Worm (Caenorhabditis elegans) whole organism, young adult: Measurements from ENCODE around the gene sid-3.

Experiments
- D2030.7 ChIP-seq: fragments of 200-800 bp; sonication (Bioruptor generic); IDR thresholded peaks from 2 replicates; pipeline ENCODE4 v1.3.6; 2022; ENCODE audit warnings: missing genetic modification reagents, missing genetic modification characterization, missing compliant biosample characterization
- F22D6.2 ChIP-seq: sonication (generic microtip); optimal IDR thresholded peaks from 2 replicates; lab custom pipeline; 2016; ENCODE audit warnings: mild to moderate bottlenecking, missing genetic modification characterization, missing compliant biosample characterization
- F33H1.4 ChIP-seq: fragments of 200-800 bp; sonication (Bioruptor generic); IDR thresholded peaks from 2 replicates; pipeline ENCODE4 v1.3.6; 2022; ENCODE audit warnings: missing genetic modification reagents, missing genetic modification characterization, missing compliant biosample characterization
- F49E8.2 ChIP-seq: sonication (generic microtip); optimal IDR thresholded peaks from 3 replicates; lab custom pipeline; 2017; ENCODE audit warnings: missing genetic modification characterization, mild to moderate bottlenecking, missing compliant biosample characterization, antibody characterized with exemption, moderate library complexity; ENCODE audit not compliant: insufficient read depth
- Y56A3A.18 ChIP-seq: fragments of 200-800 bp; sonication (Bioruptor generic); IDR thresholded peaks from 2 replicates; pipeline ENCODE4 v1.3.6; 2022; ENCODE audit warnings: missing genetic modification reagents, missing genetic modification characterization, missing compliant biosample characterization
- Y67H2A.10 ChIP-seq: fragments of 200-800 bp; sonication (Bioruptor generic); conservative IDR thresholded peaks from 2 replicates; pipeline ENCODE4 v1.3.6; 2022; ENCODE audit warnings: missing genetic modification reagents, missing genetic modification characterization, missing compliant biosample characterization
- aptf-2 ChIP-seq: fragments of 200-800 bp; sonication (Bioruptor generic); conservative IDR thresholded peaks from 2 replicates; pipeline ENCODE4 v1.3.6; 2022; ENCODE audit warnings: missing genetic modification reagents, missing genetic modification characterization, missing compliant biosample characterization
- attf-3 ChIP-seq: fragments of 200-800 bp; sonication (Bioruptor generic); conservative IDR thresholded peaks from 2 replicates; pipeline ENCODE4 v1.3.6; 2022; ENCODE audit warnings: missing genetic modification reagents, missing genetic modification characterization, missing compliant biosample characterization
- attf-6 ChIP-seq: fragments of 200-800 bp; sonication (Bioruptor generic); IDR thresholded peaks from 2 replicates; pipeline ENCODE4 v1.3.6; 2022; ENCODE audit warnings: missing genetic modification reagents, missing genetic modification characterization, missing compliant biosample characterization
- bed-1 ChIP-seq: fragments of 200-800 bp; sonication (Bioruptor generic); IDR thresholded peaks from 2 replicates; pipeline ENCODE4 v1.3.6; 2022; ENCODE audit warnings: missing genetic modification reagents, missing genetic modification characterization, missing compliant biosample characterization
- ceh-27 ChIP-seq: fragments of 200-800 bp; sonication (Bioruptor generic); optimal IDR thresholded peaks from 2 replicates; lab custom pipeline; 2018; ENCODE audit warnings: mild to moderate bottlenecking, missing genetic modification characterization, moderate library complexity, missing compliant biosample characterization
- ceh-58 ChIP-seq: fragments of 200-800 bp; sonication (Bioruptor generic); IDR thresholded peaks from 2 replicates; pipeline ENCODE4 v1.3.6; 2022; ENCODE audit warnings: missing genetic modification characterization, missing compliant biosample characterization
- ceh-79 ChIP-seq: sonication (generic microtip); optimal IDR thresholded peaks from 2 replicates; lab custom pipeline; 2017; ENCODE audit warnings: mild to moderate bottlenecking, missing genetic modification characterization, missing compliant biosample characterization
- chd-7 ChIP-seq: sonication (generic microtip); optimal IDR thresholded peaks from 2 replicates; lab custom pipeline; 2016; ENCODE audit warnings: mild to moderate bottlenecking, missing genetic modification characterization, moderate library complexity, missing compliant biosample characterization
- die-1 ChIP-seq: sonication (generic microtip); optimal IDR thresholded peaks from 2 replicates; lab custom pipeline; 2016; ENCODE audit warnings: missing genotype, mild to moderate bottlenecking, missing genetic modification characterization, missing compliant biosample characterization
- dpff-1 ChIP-seq: sonication (generic microtip); optimal IDR thresholded peaks from 2 replicates; lab custom pipeline; 2017; ENCODE audit warnings: mild to moderate bottlenecking, missing genetic modification characterization, missing compliant biosample characterization
- dpl-1 ChIP-seq: fragments of 150-350 bp; optimal IDR thresholded peaks from 2 replicates; lab custom pipeline; 2014; ENCODE audit warnings: missing biosample characterization, missing genetic modification reagents, missing genetic modification characterization
- fkh-3 ChIP-seq: sonication (generic microtip); optimal IDR thresholded peaks from 2 replicates; lab custom pipeline; 2016; ENCODE audit warnings: mild to moderate bottlenecking, missing genetic modification characterization, missing compliant biosample characterization
- gei-17 ChIP-seq: fragments of 200-800 bp; sonication (Bioruptor generic); optimal IDR thresholded peaks from 2 replicates; lab custom pipeline; 2018; ENCODE audit warnings: mild to moderate bottlenecking, missing genetic modification characterization, missing compliant biosample characterization
- hlh-12 ChIP-seq: sonication (generic microtip); optimal IDR thresholded peaks from 2 replicates; lab custom pipeline; 2016; ENCODE audit warnings: missing genetic modification characterization, missing compliant biosample characterization
- hmg-20 ChIP-seq: fragments of 200-800 bp; sonication (Bioruptor generic); IDR thresholded peaks from 2 replicates; pipeline ENCODE4 v1.3.6; 2022; ENCODE audit warnings: missing genetic modification reagents, missing genetic modification characterization, missing compliant biosample characterization
- hrde-1 ChIP-seq: sonication (generic microtip); optimal IDR thresholded peaks from 2 replicates; lab custom pipeline; 2016; ENCODE audit warnings: missing genetic modification characterization, mild to moderate bottlenecking, missing compliant biosample characterization, moderate library complexity, missing genotype, missing genetic modification reagents, borderline replicate concordance
- hsf-1 ChIP-seq: fragments of 200-800 bp; sonication (Bioruptor generic); IDR thresholded peaks from 2 replicates; pipeline ENCODE4 v1.3.6; 2022; ENCODE audit warnings: missing genetic modification reagents, missing genetic modification characterization, missing compliant biosample characterization
- lag-1 ChIP-seq: fragments of 200-800 bp; sonication (Bioruptor generic); IDR thresholded peaks from 2 replicates; pipeline ENCODE4 v1.3.6; 2022; ENCODE audit warnings: missing genetic modification reagents, missing genetic modification characterization, missing compliant biosample characterization
- lin-54 ChIP-seq: fragments of 200-800 bp; sonication (Bioruptor generic); optimal IDR thresholded peaks from 2 replicates; lab custom pipeline; 2018; ENCODE audit warnings: mild to moderate bottlenecking, missing genetic modification characterization, missing compliant biosample characterization
- lir-1 ChIP-seq: fragments of 200-800 bp; sonication (Bioruptor generic); conservative IDR thresholded peaks from 2 replicates; pipeline ENCODE4 v1.3.6; 2022; ENCODE audit warnings: missing genetic modification reagents, missing genetic modification characterization, missing compliant biosample characterization
- madf-8 ChIP-seq: fragments of 200-800 bp; sonication (Bioruptor generic); conservative IDR thresholded peaks from 2 replicates; pipeline ENCODE4 v1.3.6; 2022; ENCODE audit warnings: missing genetic modification reagents, missing genetic modification characterization, missing compliant biosample characterization
- mcd-1 ChIP-seq: fragments of 200-800 bp; sonication (Bioruptor generic); IDR thresholded peaks from 2 replicates; pipeline ENCODE4 v1.3.6; 2022; ENCODE audit warnings: missing genetic modification reagents, missing genetic modification characterization, missing compliant biosample characterization
- nhr-179 ChIP-seq: sonication (generic microtip); optimal IDR thresholded peaks from 2 replicates; lab custom pipeline; 2016; ENCODE audit warnings: mild to moderate bottlenecking, missing genetic modification characterization, missing compliant biosample characterization
- nhr-27 ChIP-seq: fragments of 200-800 bp; sonication (Bioruptor generic); optimal IDR thresholded peaks from 2 replicates; lab custom pipeline; 2018; ENCODE audit warnings: mild to moderate bottlenecking, missing genetic modification characterization, moderate library complexity, missing compliant biosample characterization
- pbrm-1 ChIP-seq: fragments of 200-800 bp; sonication (Bioruptor generic); IDR thresholded peaks from 2 replicates; pipeline ENCODE4 v1.3.6; 2022; ENCODE audit warnings: missing genetic modification reagents, missing genetic modification characterization, missing compliant biosample characterization
- pha-4 ChIP-seq: fragments of 150-350 bp; sonication (generic microtip); optimal IDR thresholded peaks from 2 replicates; lab custom pipeline; 2014; ENCODE audit warnings: missing biosample characterization, missing genetic modification reagents, missing genetic modification characterization
- rcor-1 ChIP-seq: fragments of 200-800 bp; sonication (Bioruptor generic); IDR thresholded peaks from 2 replicates; pipeline ENCODE4 v1.3.6; 2022; ENCODE audit warnings: missing genetic modification reagents, missing genetic modification characterization, missing compliant biosample characterization
- repo-1 ChIP-seq: sonication (generic microtip); optimal IDR thresholded peaks from 2 replicates; lab custom pipeline; 2017; ENCODE audit warnings: mild to moderate bottlenecking, missing genetic modification characterization, missing compliant biosample characterization
- sdz-38 ChIP-seq: sonication (generic microtip); optimal IDR thresholded peaks from 2 replicates; lab custom pipeline; 2016; ENCODE audit warnings: missing genotype, missing genetic modification characterization, missing compliant biosample characterization
- snpc-1.1 ChIP-seq: sonication (generic microtip); optimal IDR thresholded peaks from 2 replicates; lab custom pipeline; 2017; ENCODE audit warnings: missing genetic modification characterization, mild to moderate bottlenecking, missing compliant biosample characterization, antibody characterized with exemption, moderate library complexity, missing genotype, missing genetic modification reagents; ENCODE audit not compliant: insufficient read depth
- snpc-3.4 ChIP-seq: sonication (generic microtip); optimal IDR thresholded peaks from 2 replicates; lab custom pipeline; 2017; ENCODE audit warnings: missing genetic modification characterization, mild to moderate bottlenecking, missing compliant biosample characterization, antibody characterized with exemption, moderate library complexity, missing genotype, missing genetic modification reagents
- snpc-4 ChIP-seq, 5 experiments: fragments of 150-350 bp in 1 of 5; sonication (generic microtip) in 4 of 5; optimal IDR thresholded peaks; 2 replicates each; lab custom pipeline; 2014 to 2018; ENCODE audit warnings: missing genetic modification characterization in 5 of 5, missing biosample characterization in 3 of 5, antibody characterized with exemption in 2 of 5, mild to moderate bottlenecking in 2 of 5, missing compliant biosample characterization in 2 of 5, missing genotype in 2 of 5, moderate library complexity in 2 of 5, missing genetic modification reagents in 1 of 5
- somi-1 ChIP-seq: fragments of 200-800 bp; sonication (Bioruptor generic); optimal IDR thresholded peaks from 2 replicates; lab custom pipeline; 2018; ENCODE audit warnings: mild to moderate bottlenecking, missing genetic modification characterization, missing compliant biosample characterization
- tbp1 ChIP-seq: fragments of 200-800 bp; sonication (Bioruptor generic); optimal IDR thresholded peaks from 2 replicates; lab custom pipeline; 2018; ENCODE audit warnings: mild to moderate bottlenecking, missing genetic modification characterization, missing compliant biosample characterization
- tlf-1 ChIP-seq: fragments of 200-800 bp; sonication (Bioruptor generic); optimal IDR thresholded peaks from 2 replicates; lab custom pipeline; 2018; ENCODE audit warnings: mild to moderate bottlenecking, missing genetic modification characterization, missing compliant biosample characterization
- unc-62 ChIP-seq: fragments of 150-350 bp; optimal IDR thresholded peaks from 2 replicates; lab custom pipeline; 2014; ENCODE audit warnings: missing biosample characterization, missing genetic modification reagents, missing genetic modification characterization
- xnd-1 ChIP-seq: sonication (generic microtip); optimal IDR thresholded peaks from 2 replicates; lab custom pipeline; 2016; ENCODE audit warnings: missing genotype, missing genetic modification reagents, missing genetic modification characterization, missing compliant biosample characterization
- zim-3 ChIP-seq: sonication (generic microtip); optimal IDR thresholded peaks from 2 replicates; lab custom pipeline; 2017; ENCODE audit warnings: mild to moderate bottlenecking, missing genetic modification characterization, moderate library complexity, missing compliant biosample characterization
- ztf-18 ChIP-seq: sonication (generic microtip); optimal IDR thresholded peaks from 2 replicates; lab custom pipeline; 2016; ENCODE audit warnings: missing genotype, mild to moderate bottlenecking, missing genetic modification characterization, missing compliant biosample characterization
- ztf-26 ChIP-seq: sonication (generic microtip); optimal IDR thresholded peaks from 2 replicates; lab custom pipeline; 2017; ENCODE audit warnings: missing genetic modification characterization, missing compliant biosample characterization
- ztf-3 ChIP-seq: fragments of 200-800 bp; sonication (Bioruptor generic); optimal IDR thresholded peaks from 2 replicates; lab custom pipeline; 2018; ENCODE audit warnings: mild to moderate bottlenecking, missing genetic modification characterization, missing compliant biosample characterization
- ztf-6 ChIP-seq: fragments of 200-800 bp; sonication (Bioruptor generic); IDR thresholded peaks from 2 replicates; pipeline ENCODE4 v1.3.6; 2022; ENCODE audit warnings: missing genetic modification reagents, missing genetic modification characterization, missing compliant biosample characterization

Gene sid-3

DNA sequence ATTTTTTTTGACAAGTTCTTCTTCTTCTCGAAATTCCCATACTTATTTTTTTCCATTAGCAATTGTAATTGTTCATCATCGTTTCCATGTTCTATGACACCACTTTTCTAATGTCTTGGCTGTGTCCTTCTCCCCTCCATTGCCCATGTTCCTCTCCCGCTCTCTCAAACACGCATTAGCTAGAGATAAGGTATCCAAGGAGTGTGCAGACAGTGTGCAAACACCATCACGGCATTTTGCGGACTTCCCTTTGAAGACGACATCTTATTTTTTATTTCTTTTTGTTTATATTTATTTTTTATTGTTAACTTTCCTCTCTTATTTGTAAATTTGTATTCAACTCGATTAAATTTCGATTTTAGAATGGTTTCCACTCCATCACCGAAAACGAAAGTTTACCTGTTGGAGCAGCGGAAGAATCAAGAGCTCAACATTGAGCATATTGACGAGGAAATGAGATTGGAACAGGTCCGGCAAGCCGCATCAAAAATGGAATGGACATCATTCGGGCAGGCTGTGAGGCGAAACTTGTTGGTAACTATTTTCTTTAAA lies 34.9 kb upstream of the sid-3 start, which contains the start of gene mdt-1.2 (continued):
- TF ChIP-seq dpl-1 (no peak), Y67H2A.10 (GFP tag; lab: Robert Waterston, UW) (no peak), die-1 (no peak), aptf-2 (GFP tag; lab: Robert Waterston, UW) (no peak), dpff-1 (no peak), ceh-27 (peak; percentile 61), ztf-6 (GFP tag; lab: Robert Waterston, UW) (no peak), lin-54 (GFP tag; lab: Kevin White, UChicago) (no peak), ztf-18 (tag; lab: Kevin White, UChicago) (no peak), snpc-4 (GFP tag; optimal IDR thresholded peaks at IDR 0.05; lab: Kevin White, UChicago) (peak; percentile 30), snpc-4 (tag; optimal IDR thresholded peaks at IDR 0.05; lab: Kevin White, UChicago) (peak in 1 of 4 experiments; percentile 17), attf-3 (no peak), madf-8 (GFP tag; lab: Robert Waterston, UW) (no peak), rcor-1 (GFP tag; lab: Robert Waterston, UW) (0 out of 2 replicates have a peak, but pooled peaks have one; percentile 37), ceh-58 (no peak), D2030.7 (GFP tag; lab: Robert Waterston, UW) (no peak), mcd-1 (GFP tag; lab: Robert Waterston, UW) (no peak), F22D6.2 (no peak), repo-1 (tag; lab: Kevin White, UChicago) (no peak), F33H1.4 (GFP tag; lab: Robert Waterston, UW) (no peak), unc-62 (GFP tag; lab: Kevin White, UChicago) (no peak), snpc-3.4 (tag; lab: Kevin White, UChicago) (no peak), attf-6 (GFP tag; lab: Robert Waterston, UW) (no peak), hsf-1 (no peak), zim-3 (no peak), sdz-38 (no peak), nhr-179 (tag; lab: Kevin White, UChicago) (no peak), pha-4 (tag; lab: Kevin White, UChicago) (no peak), lag-1 (no peak), somi-1 (GFP tag; lab: Kevin White, UChicago) (no peak), hrde-1 (tag; lab: Kevin White, UChicago) (no peak), tbp1 (GFP tag; lab: Kevin White, UChicago) (no peak), Y56A3A.18 (no peak), gei-17 (GFP tag; lab: Kevin White, UChicago) (peak; percentile 11), ceh-79 (tag; lab: Kevin White, UChicago) (no peak), F49E8.2 (tag; lab: Kevin White, UChicago) (no peak), hlh-12 (no peak), nhr-27 (tag; lab: Kevin White, UChicago) (no peak), chd-7 (no peak), tlf-1 (GFP tag; lab: Kevin White, UChicago) (no peak), lir-1 (GFP tag; lab: Robert Waterston, UW) (no peak), fkh-3 (tag; lab: Kevin White, UChicago) (no peak), hmg-20 (GFP tag; lab: Robert Waterston, UW) (no peak), ztf-26 (tag; lab: Kevin White, UChicago) (no peak), bed-1 (no peak), ztf-3 (no peak), snpc-1.1 (tag; lab: Kevin White, UChicago) (no peak), xnd-1 (tag; lab: Kevin White, UChicago) (no peak), pbrm-1 (GFP tag; lab: Robert Waterston, UW) (peak; percentile 19; the same call in 1 of the 2 replicates)
